Fruit fly (Drosophila melanogaster) whole organism, prepupa: ENCODE results near the gene CG43373.

ENCODE experiments used
- Blimp-1 ChIP-seq: fragments of 200-800 bp; sonication (Bioruptor generic); optimal IDR thresholded peaks from 3 replicates; lab custom pipeline; 2017; ENCODE audit warnings: missing biosample characterization, missing genetic modification characterization, mild to moderate bottlenecking, moderate library complexity, missing genetic modification reagents
- CG10631 ChIP-seq: fragments of 200-800 bp; sonication (Bioruptor generic); optimal IDR thresholded peaks from 2 replicates; lab custom pipeline; 2016; ENCODE audit warnings: missing biosample characterization, missing genetic modification characterization
- CG10669 ChIP-seq: fragments of 200-800 bp; sonication (Bioruptor generic); optimal IDR thresholded peaks from 3 replicates; lab custom pipeline; 2018; ENCODE audit warnings: missing biosample characterization, mild to moderate bottlenecking, missing genetic modification characterization, moderate library complexity
- CG11294 ChIP-seq: fragments of 200-800 bp; sonication (Bioruptor generic); IDR thresholded peaks from 2 replicates; pipeline ENCODE4 v1.3.6; 2022; ENCODE audit warnings: missing biosample characterization, missing genetic modification characterization
- CG11762 ChIP-seq: fragments of 200-800 bp; sonication (Bioruptor generic); optimal IDR thresholded peaks from 3 replicates; lab custom pipeline; 2016; ENCODE audit warnings: missing biosample characterization, missing genetic modification characterization; ENCODE audit not compliant: insufficient read depth
- CG15336 ChIP-seq: fragments of 200-800 bp; sonication (Bioruptor generic); IDR thresholded peaks from 2 replicates; pipeline ENCODE4 v1.3.6; 2022; ENCODE audit warnings: missing biosample characterization, missing genetic modification characterization
- CG1621 ChIP-seq: fragments of 200-800 bp; sonication (Bioruptor generic); optimal IDR thresholded peaks from 3 replicates; lab custom pipeline; 2018; ENCODE audit warnings: missing biosample characterization, mild to moderate bottlenecking, missing genetic modification characterization
- CG16779 ChIP-seq: fragments of 200-800 bp; sonication (Bioruptor generic); optimal IDR thresholded peaks from 3 replicates; lab custom pipeline; 2017; ENCODE audit warnings: missing biosample characterization, mild to moderate bottlenecking, missing genetic modification characterization
- CG34406 ChIP-seq: fragments of 200-800 bp; sonication (Bioruptor generic); optimal IDR thresholded peaks from 3 replicates; lab custom pipeline; 2016; ENCODE audit warnings: missing biosample characterization, missing genetic modification characterization
- CG3919 ChIP-seq: fragments of 200-800 bp; sonication (Bioruptor generic); optimal IDR thresholded peaks from 3 replicates; lab custom pipeline; 2016; ENCODE audit warnings: missing biosample characterization, missing genetic modification characterization
- CG4318 ChIP-seq: fragments of 200-800 bp; sonication (Bioruptor generic); optimal IDR thresholded peaks from 3 replicates; lab custom pipeline; 2017; ENCODE audit warnings: missing biosample characterization, mild to moderate bottlenecking, missing genetic modification characterization
- CG6163 ChIP-seq: fragments of 200-800 bp; sonication (Bioruptor generic); IDR thresholded peaks from 3 replicates; pipeline ENCODE4 v1.3.6; 2022; ENCODE audit warnings: missing biosample characterization, missing genetic modification characterization
- CG6276 ChIP-seq: fragments of 200-800 bp; sonication (Bioruptor generic); optimal IDR thresholded peaks from 2 replicates; lab custom pipeline; 2017; ENCODE audit warnings: missing biosample characterization, mild to moderate bottlenecking, missing genetic modification characterization
- CG6792 ChIP-seq: fragments of 200-800 bp; sonication (Bioruptor generic); optimal IDR thresholded peaks from 3 replicates; lab custom pipeline; 2016; ENCODE audit warnings: missing biosample characterization, missing genetic modification characterization
- CG6808 ChIP-seq: fragments of 200-800 bp; sonication (Bioruptor generic); optimal IDR thresholded peaks from 3 replicates; lab custom pipeline; 2017; ENCODE audit warnings: missing biosample characterization, missing genetic modification characterization, mild to moderate bottlenecking, moderate library complexity, missing genetic modification reagents
- CG6854 ChIP-seq: fragments of 200-800 bp; sonication (Bioruptor generic); optimal IDR thresholded peaks from 2 replicates; lab custom pipeline; 2017; ENCODE audit warnings: missing biosample characterization, mild to moderate bottlenecking, missing genetic modification characterization
- CG7368 ChIP-seq: fragments of 200-800 bp; sonication (Bioruptor generic); optimal IDR thresholded peaks from 3 replicates; lab custom pipeline; 2016; ENCODE audit warnings: missing biosample characterization, missing genetic modification characterization
- CG8119 ChIP-seq: fragments of 200-800 bp; sonication (Bioruptor generic); IDR thresholded peaks from 3 replicates; pipeline ENCODE4 v1.3.6; 2022; ENCODE audit warnings: missing biosample characterization, missing genetic modification characterization
- CG8319 ChIP-seq: fragments of 200-800 bp; sonication (Bioruptor generic); optimal IDR thresholded peaks from 3 replicates; lab custom pipeline; 2016; ENCODE audit warnings: missing biosample characterization, missing genetic modification characterization
- CG8632 ChIP-seq: fragments of 200-800 bp; sonication (Bioruptor generic); optimal IDR thresholded peaks from 3 replicates; lab custom pipeline; 2016; ENCODE audit warnings: missing biosample characterization, missing genetic modification characterization
- CG9139 ChIP-seq: fragments of 200-800 bp; sonication (Bioruptor generic); optimal IDR thresholded peaks from 3 replicates; lab custom pipeline; 2017; ENCODE audit warnings: missing biosample characterization, mild to moderate bottlenecking, missing genetic modification characterization
- Eip78C ChIP-seq: fragments of 200-800 bp; sonication (Bioruptor generic); peaks from one replicate; lab custom pipeline; 2016; ENCODE audit warnings: missing biosample characterization, missing genetic modification characterization
- Eip93F ChIP-seq: fragments of 200-800 bp; sonication (Bioruptor generic); optimal IDR thresholded peaks from 2 replicates; lab custom pipeline; 2016; ENCODE audit warnings: missing biosample characterization, mild to moderate bottlenecking, missing genetic modification characterization
- Ets96B ChIP-seq: fragments of 200-800 bp; optimal IDR thresholded peaks from 2 replicates; lab custom pipeline; 2019; ENCODE audit warnings: missing biosample characterization, mild to moderate bottlenecking, missing genetic modification characterization, moderate library complexity
- Gug ChIP-seq: fragments of 200-800 bp; sonication (Bioruptor generic); IDR thresholded peaks from 2 replicates; pipeline ENCODE4 v1.3.6; 2022; ENCODE audit warnings: missing biosample characterization, missing genetic modification characterization
- Hr39 ChIP-seq: fragments of 200-800 bp; sonication (Bioruptor generic); optimal IDR thresholded peaks from 2 replicates; lab custom pipeline; 2016; ENCODE audit warnings: missing biosample characterization, missing genetic modification characterization
- Met ChIP-seq: fragments of 200-800 bp; sonication (Bioruptor generic); optimal IDR thresholded peaks from 3 replicates; lab custom pipeline; 2016; ENCODE audit warnings: missing biosample characterization, missing genetic modification characterization
- OdsH ChIP-seq: fragments of 200-800 bp; sonication (Bioruptor generic); optimal IDR thresholded peaks from 3 replicates; lab custom pipeline; 2016; ENCODE audit warnings: missing biosample characterization, missing genetic modification characterization
- Smox ChIP-seq: fragments of 200-800 bp; sonication (Bioruptor generic); optimal IDR thresholded peaks from 3 replicates; lab custom pipeline; 2016; ENCODE audit warnings: missing biosample characterization, missing genetic modification characterization
- Sox102F ChIP-seq: fragments of 200-800 bp; sonication (Bioruptor generic); optimal IDR thresholded peaks from 2 replicates; lab custom pipeline; 2016; ENCODE audit warnings: missing biosample characterization, mild to moderate bottlenecking, missing genetic modification characterization
- Sox15 ChIP-seq: fragments of 200-800 bp; sonication (Bioruptor generic); optimal IDR thresholded peaks from 3 replicates; lab custom pipeline; 2016; ENCODE audit warnings: missing biosample characterization, missing genetic modification characterization
- cyc ChIP-seq: fragments of 200-800 bp; sonication (Bioruptor generic); optimal IDR thresholded peaks from 3 replicates; lab custom pipeline; 2016; ENCODE audit warnings: missing biosample characterization, missing genetic modification characterization
- dac ChIP-seq: fragments of 200-800 bp; sonication (Bioruptor generic); optimal IDR thresholded peaks from 2 replicates; lab custom pipeline; 2017; ENCODE audit warnings: missing biosample characterization, mild to moderate bottlenecking, missing genetic modification characterization
- dsx ChIP-seq: fragments of 200-800 bp; optimal IDR thresholded peaks from 3 replicates; lab custom pipeline; 2019; ENCODE audit warnings: missing biosample characterization, mild to moderate bottlenecking, missing genetic modification characterization, moderate library complexity; ENCODE audit not compliant: poor library complexity, severe bottlenecking
- eg ChIP-seq: fragments of 200-800 bp; sonication (Bioruptor generic); IDR thresholded peaks from 3 replicates; pipeline ENCODE4 v1.3.6; 2022; ENCODE audit warnings: missing biosample characterization, missing genetic modification characterization
- esn ChIP-seq: fragments of 200-800 bp; sonication (Bioruptor generic); optimal IDR thresholded peaks from 2 replicates; lab custom pipeline; 2016; ENCODE audit warnings: missing biosample characterization, mild to moderate bottlenecking, missing genetic modification characterization, moderate library complexity
- fd85E ChIP-seq: fragments of 200-800 bp; sonication (Bioruptor generic); optimal IDR thresholded peaks from 3 replicates; lab custom pipeline; 2016; ENCODE audit warnings: missing biosample characterization, missing genetic modification characterization
- fkh ChIP-seq: fragments of 200-800 bp; sonication (Bioruptor generic); optimal IDR thresholded peaks from 3 replicates; lab custom pipeline; 2017; ENCODE audit warnings: missing biosample characterization, mild to moderate bottlenecking, missing genetic modification characterization, moderate library complexity
- lz ChIP-seq: fragments of 200-800 bp; sonication (Bioruptor generic); optimal IDR thresholded peaks from 3 replicates; lab custom pipeline; 2016; ENCODE audit warnings: missing biosample characterization, missing genetic modification characterization
- salr ChIP-seq, 2 experiments: fragments of 200-800 bp; sonication (Bioruptor generic); optimal IDR thresholded peaks; 3 replicates each; lab custom pipeline; 2016 to 2018; ENCODE audit warnings: missing biosample characterization in 2 of 2, missing genetic modification characterization in 2 of 2, mild to moderate bottlenecking in 1 of 2
- ss ChIP-seq, 2 experiments: fragments of 200-800 bp; sonication (Bioruptor generic); optimal IDR thresholded peaks; 2 replicates in 1 of 2; 3 replicates in 1 of 2; lab custom pipeline; 2017 to 2018; ENCODE audit warnings: mild to moderate bottlenecking in 2 of 2, missing biosample characterization in 2 of 2, missing genetic modification characterization in 2 of 2, moderate library complexity in 1 of 2
- svp ChIP-seq: fragments of 200-800 bp; sonication (Bioruptor generic); peaks from one replicate; lab custom pipeline; 2016; ENCODE audit warnings: missing biosample characterization, missing genetic modification characterization
- vri ChIP-seq: fragments of 200-800 bp; sonication (Bioruptor generic); optimal IDR thresholded peaks from 3 replicates; lab custom pipeline; 2016; ENCODE audit warnings: missing biosample characterization, mild to moderate bottlenecking, missing genetic modification characterization

CG43373 gene

DNA sequence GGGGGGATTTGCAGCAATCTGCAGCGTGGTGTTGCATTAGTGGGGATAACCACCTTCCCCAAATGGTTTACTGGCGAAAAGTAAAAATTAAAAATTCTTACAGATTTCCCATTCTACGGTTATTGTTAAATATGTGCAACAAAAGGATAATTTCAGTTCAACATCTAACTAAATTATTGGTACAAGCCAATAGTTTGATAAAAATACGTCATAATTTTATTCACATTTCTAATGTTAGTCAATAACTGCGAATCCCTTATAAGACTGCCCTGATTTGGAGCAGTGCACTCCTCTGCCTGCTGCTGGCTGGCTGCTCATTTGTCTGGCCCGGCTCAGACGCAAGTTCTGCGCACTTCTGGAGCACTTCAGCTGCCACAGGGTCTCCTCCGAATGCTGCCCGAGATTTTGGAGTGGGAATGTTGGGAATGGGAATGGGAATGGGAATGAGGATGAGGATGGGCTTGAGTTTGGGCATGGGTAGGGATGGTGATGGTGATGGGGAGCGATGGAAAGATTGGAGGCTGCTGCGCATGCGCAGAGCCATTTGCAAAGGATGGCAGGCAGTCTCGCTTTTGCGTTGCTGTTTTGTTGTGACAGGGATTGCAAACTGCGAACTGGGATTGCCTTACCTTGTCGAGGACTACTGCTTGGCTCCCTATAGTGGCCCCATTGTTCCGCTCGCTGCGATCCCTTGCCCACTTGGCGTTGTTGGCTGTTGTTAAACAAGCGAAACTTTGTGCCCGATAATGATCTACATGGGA, 53.2 kb downstream of the CG43373 start (continued):
- TF ChIP-seq fd85E (GFP tag; lab: Kevin White, UChicago) (no peak), Met (peak; percentile 59), Ets96B (tag; lab: Kevin White, UChicago) (peak; percentile 45), CG10631 (GFP tag; lab: Kevin White, UChicago) (peak; percentile 56), CG3919 (GFP tag; lab: Kevin White, UChicago) (peak; percentile 66), CG11762 (GFP tag; lab: Kevin White, UChicago) (no peak), Blimp-1 (GFP tag; lab: Kevin White, UChicago) (no peak), cyc (GFP tag; lab: Kevin White, UChicago) (peak; percentile 58), eg (no peak), CG11294 (no peak), CG8119 (GFP tag; lab: Robert Waterston, UW) (no peak), CG4318 (no peak), CG8632 (GFP tag; lab: Kevin White, UChicago) (no peak), CG8319 (GFP tag; lab: Kevin White, UChicago) (peak; percentile 51), CG10669 (peak; percentile 20), dsx (GFP tag; lab: Kevin White, UChicago) (no peak), CG16779 (tag; lab: Kevin White, UChicago) (peak; percentile 23), CG6163 (GFP tag; lab: Robert Waterston, UW) (peak; percentile 23; the same call in 2 of the 3 replicates), CG1621 (tag; lab: Kevin White, UChicago) (no peak), vri (GFP tag; lab: Kevin White, UChicago) (peak; percentile 7), Eip78C (peak; percentile 89), OdsH (GFP tag; lab: Kevin White, UChicago) (peak; percentile 9)

DNA sequence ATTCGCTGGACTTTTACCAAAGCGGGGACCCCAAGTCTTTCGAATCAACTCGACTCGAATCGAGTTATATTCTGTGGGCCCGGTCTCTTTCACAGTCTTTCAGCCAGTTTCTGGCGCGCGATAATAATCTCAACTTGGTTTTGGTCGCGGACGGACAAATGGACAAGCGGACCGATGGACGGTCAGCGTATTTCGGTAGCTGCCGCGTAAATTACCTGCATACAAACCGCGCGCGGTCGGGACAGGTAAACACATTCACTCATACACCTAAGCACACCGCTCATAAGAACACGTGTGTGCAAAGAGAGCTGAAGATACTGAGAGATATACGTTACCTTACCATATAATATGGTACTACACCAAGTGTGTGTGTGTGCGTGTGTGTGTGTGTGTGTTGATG, 53.9 kb downstream of the CG43373 start:
- no peak for TF ChIP-seq CG11294
- TF ChIP-seq fkh (GFP tag; lab: Kevin White, UChicago) = peak; percentile 49

DNA sequence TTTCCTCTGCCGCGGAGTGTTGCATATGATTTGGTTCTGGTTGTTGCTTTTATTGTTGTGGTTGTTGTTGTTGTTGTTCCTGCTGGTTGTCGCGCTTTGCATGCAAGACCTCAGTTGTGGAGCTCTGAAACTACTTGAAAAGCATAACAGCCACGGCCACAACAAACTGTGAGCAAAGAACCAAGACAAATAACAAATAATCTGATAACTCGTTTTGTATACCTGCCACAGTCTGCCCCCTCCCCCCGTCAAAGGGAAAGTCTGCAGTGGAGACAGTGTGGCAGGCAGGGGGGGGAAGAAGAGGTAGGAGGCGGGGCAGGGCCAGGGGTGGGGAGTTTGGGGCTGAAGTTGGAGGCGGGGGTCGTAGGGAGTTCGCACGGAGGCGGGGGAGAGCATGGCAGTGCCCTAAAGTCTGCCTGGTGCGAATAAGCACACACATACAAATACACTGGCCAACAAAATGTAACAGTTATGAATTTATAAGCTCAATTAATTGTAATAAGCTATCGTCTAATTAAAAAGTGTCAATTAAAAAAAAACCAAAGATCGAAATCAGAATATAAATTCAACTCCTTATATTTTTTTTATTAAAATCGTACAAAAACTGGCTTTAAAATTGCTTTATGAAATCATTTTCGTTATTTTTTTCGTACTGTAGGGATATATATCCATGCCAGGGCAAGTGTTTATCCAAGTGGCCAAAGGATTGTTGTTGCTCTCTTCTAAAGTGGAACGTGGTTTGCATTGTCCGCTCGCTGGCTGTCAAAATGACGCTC, 54.5 kb downstream of the CG43373 start:
- TF ChIP-seq Smox (GFP tag; lab: Kevin White, UChicago) (peak; percentile 85), CG16779 (tag; lab: Kevin White, UChicago) (peak; percentile 27), lz (GFP tag; lab: Kevin White, UChicago) (peak; percentile 82), Hr39 (GFP tag; lab: Kevin White, UChicago) (peak; percentile 79), CG7368 (GFP tag; lab: Kevin White, UChicago) (peak; percentile 57), CG6163 (GFP tag; lab: Robert Waterston, UW) (peak; percentile 56), CG6854 (GFP tag; lab: Kevin White, UChicago) (no peak), CG34406 (GFP tag; lab: Kevin White, UChicago) (peak; percentile 88), cyc (GFP tag; lab: Kevin White, UChicago) (peak; percentile 83), CG8319 (GFP tag; lab: Kevin White, UChicago) (peak; percentile 46), vri (GFP tag; lab: Kevin White, UChicago) (peak; percentile 63), esn (peak; percentile 89), ss (GFP tag; optimal IDR thresholded peaks at IDR 0.05; lab: Kevin White, UChicago) (peak; percentile 41 to 70), fd85E (GFP tag; lab: Kevin White, UChicago) (peak; percentile 13), CG9139 (no peak), CG6808 (peak; percentile 68), CG1621 (tag; lab: Kevin White, UChicago) (peak; percentile 61), Sox102F (GFP tag; lab: Kevin White, UChicago) (peak; percentile 83), CG8119 (GFP tag; lab: Robert Waterston, UW) (peak; percentile 74), CG6792 (peak; percentile 87), Eip93F (GFP tag; lab: Kevin White, UChicago) (peak; percentile 21), eg (peak; percentile 46; the same call in 1 of the 3 replicates), Met (peak; percentile 88), dac (GFP tag; lab: Kevin White, UChicago) (no peak), salr (GFP tag; optimal IDR thresholded peaks at IDR 0.05; lab: Kevin White, UChicago) (peak; percentile 12 to 77), CG6276 (GFP tag; lab: Kevin White, UChicago) (peak; percentile 35), Gug (GFP tag; lab: Robert Waterston, UW) (peak; percentile 22; the same call in 1 of the 2 replicates), Sox15 (GFP tag; lab: Kevin White, UChicago) (peak; percentile 75), CG15336 (GFP tag; lab: Robert Waterston, UW) (peak; percentile 72), svp (GFP tag; lab: Kevin White, UChicago) (peak; percentile 93)
